Fruit fly (Drosophila melanogaster): ENCODE data around the gene CG9072.

DNA sequence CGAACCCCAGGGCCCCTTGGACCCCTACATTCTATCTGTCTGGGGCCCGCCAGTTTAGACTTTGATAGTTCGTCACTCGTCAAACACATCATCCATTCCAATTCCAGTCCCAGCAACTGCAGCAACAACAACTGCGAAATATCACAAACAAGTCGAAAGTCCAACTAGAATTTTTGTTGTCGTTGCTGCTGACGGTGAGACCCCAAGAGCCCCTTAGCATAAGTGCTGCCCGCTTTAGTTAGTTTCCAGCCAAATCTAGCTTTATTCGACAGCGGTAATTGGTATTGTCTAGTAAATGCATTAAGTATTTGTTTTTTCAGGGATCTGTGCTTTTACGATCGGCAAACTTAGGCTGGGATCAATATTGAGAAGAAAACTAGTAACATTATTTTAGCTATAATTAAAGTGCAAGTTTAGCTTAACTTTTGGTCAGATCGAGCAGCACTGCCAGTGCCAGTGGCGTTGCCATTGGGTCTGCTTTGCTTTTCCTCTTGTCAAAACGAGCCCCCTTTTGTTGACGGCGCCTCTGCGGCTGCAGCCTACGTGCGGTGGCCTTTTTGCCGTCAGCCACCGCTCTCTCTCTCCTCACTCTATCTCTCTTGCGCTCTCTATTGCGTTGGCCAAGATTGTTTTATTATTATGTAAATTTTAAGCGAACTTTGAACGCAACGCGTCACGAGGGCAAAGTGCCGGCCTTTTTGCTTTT lies 21.0 kb downstream of the CG9072 start:
- TF ChIP-seq cato (GFP tag; optimal IDR thresholded peaks at IDR 0.05; ENCODE audit: borderline replicate concordance): peak; percentile 76
- TF ChIP-seq CG8089 (GFP tag; optimal IDR thresholded peaks at IDR 0.05): peak; percentile 81
- peak; percentile 91 for TF ChIP-seq Hsf (GFP tag; optimal IDR thresholded peaks at IDR 0.05)
- no peak for TF ChIP-seq Lpt (GFP tag; optimal IDR thresholded peaks at IDR 0.05)
- peak; percentile 37; the same call in 1 of the 2 replicates for TF ChIP-seq dan (GFP tag; IDR thresholded peaks at IDR 0.05)
- TF ChIP-seq psq (GFP tag; optimal IDR thresholded peaks at IDR 0.05): peak; percentile 70
- TF ChIP-seq btn (GFP tag; optimal IDR thresholded peaks at IDR 0.05): peak; percentile 64
- TF ChIP-seq Lim3 (GFP tag; IDR thresholded peaks at IDR 0.05): no peak

Data from whole organism, embryonic.